Worm (Caenorhabditis elegans) whole organism, L3 larva: ENCODE results near the gene ceh-75.

Source experiments
- lin-15B ChIP-seq: fragments of 150-350 bp; optimal IDR thresholded peaks from 2 replicates; lab custom pipeline; 2014; ENCODE audit warnings: missing biosample characterization, missing genetic modification characterization
- nhr-11 ChIP-seq: fragments of 150-350 bp; optimal IDR thresholded peaks from 2 replicates; lab custom pipeline; 2014; ENCODE audit warnings: missing biosample characterization, missing genetic modification characterization
- nhr-12 ChIP-seq: fragments of 150-350 bp; optimal IDR thresholded peaks from 2 replicates; lab custom pipeline; 2014; ENCODE audit warnings: missing biosample characterization, missing genetic modification characterization
- nhr-76 ChIP-seq: fragments of 150-350 bp; sonication (generic microtip); optimal IDR thresholded peaks from 5 replicates; lab custom pipeline; 2014; ENCODE audit warnings: missing biosample characterization, missing genetic modification characterization
- pha-4 ChIP-seq: fragments of 150-350 bp; optimal IDR thresholded peaks from 2 replicates; lab custom pipeline; 2014; ENCODE audit warnings: missing biosample characterization, missing genetic modification reagents, missing genetic modification characterization

ce11 chrV:9952396-9952795 is 31.3 kb downstream of the ceh-75 start, which contains the start of gene mam-5:
- TF ChIP-seq nhr-12 (tag; lab: Kevin White, UChicago) (no peak), nhr-11 (no peak), lin-15B (no peak), nhr-76 (tag; lab: Kevin White, UChicago) (no peak), pha-4 (tag; lab: Kevin White, UChicago) (no peak)
